Fruit fly (Drosophila melanogaster): ENCODE data around the gene CG14711.
A peak's percentile ranks its signal among the peaks of the same experiment; 100 is the strongest.

The CG14711 gene

dm6 chr3R:11650105-11651039 is 27.2 kb downstream of the CG14711 start, which contains the start of the genes Csk and Elp1 (continued):
- TF ChIP-seq CG12769 (tag; optimal IDR thresholded peaks at IDR 0.05) (peak; percentile 43), Antp (GFP tag; optimal IDR thresholded peaks at IDR 0.05) (peak; percentile 4), Ets65A (GFP tag) (peak; percentile 91), CG10147 (GFP tag; optimal IDR thresholded peaks at IDR 0.05) (peak; percentile 52), CG14710 (tag; optimal IDR thresholded peaks at IDR 0.05) (peak; percentile 85), z (GFP tag; IDR thresholded peaks at IDR 0.05) (no peak), CG6654 (GFP tag; optimal IDR thresholded peaks at IDR 0.05) (no peak), sc (optimal IDR thresholded peaks at IDR 0.05) (no peak), sc (GFP tag; optimal IDR thresholded peaks at IDR 0.05) (no peak), CG32767 (GFP tag; IDR thresholded peaks at IDR 0.05) (peak; percentile 43; the same call in 1 of the 2 replicates), Bteb2 (GFP tag; optimal IDR thresholded peaks at IDR 0.05) (no peak), schlank (tag; optimal IDR thresholded peaks at IDR 0.05) (no peak), CG12071 (GFP tag; optimal IDR thresholded peaks at IDR 0.05) (no peak), Rfx (GFP tag; IDR thresholded peaks at IDR 0.05) (peak; percentile 68; the same call in 1 of the 2 replicates), Side (GFP tag; optimal IDR thresholded peaks at IDR 0.05) (no peak), CG16779 (GFP tag; IDR thresholded peaks at IDR 0.05) (no peak), NfI (GFP tag; optimal IDR thresholded peaks at IDR 0.05) (peak; percentile 57), tx (GFP tag; optimal IDR thresholded peaks at IDR 0.05) (no peak), Optix (GFP tag; IDR thresholded peaks at IDR 0.05) (no peak), nmo (GFP tag; optimal IDR thresholded peaks at IDR 0.05) (peak; percentile 86), hkb (optimal IDR thresholded peaks at IDR 0.05) (peak; percentile 64), hkb (GFP tag; IDR thresholded peaks at IDR 0.05) (no peak), btn (GFP tag; optimal IDR thresholded peaks at IDR 0.05) (no peak), lab (GFP tag; optimal IDR thresholded peaks at IDR 0.05) (peak; percentile 69), CG30431 (GFP tag; optimal IDR thresholded peaks at IDR 0.05) (peak; percentile 26), CG14965 (GFP tag; optimal IDR thresholded peaks at IDR 0.05; ENCODE audit: borderline replicate concordance) (no peak), CG11085 (GFP tag; IDR thresholded peaks at IDR 0.05) (peak; percentile 40; the same call in 1 of the 2 replicates), exex (tag; optimal IDR thresholded peaks at IDR 0.05) (peak; percentile 16), gt (GFP tag; IDR thresholded peaks at IDR 0.05) (no peak), tgo (GFP tag; IDR thresholded peaks at IDR 0.05) (peak; percentile 50), pita (GFP tag; optimal IDR thresholded peaks at IDR 0.05) (no peak), klu (GFP tag; IDR thresholded peaks at IDR 0.05) (no peak), crol (GFP tag; IDR thresholded peaks at IDR 0.05) (no peak), B-H1 (GFP tag; IDR thresholded peaks at IDR 0.05) (no peak), Nf-YC (tag; optimal IDR thresholded peaks at IDR 0.05) (peak; percentile 65), CG3995 (GFP tag; optimal IDR thresholded peaks at IDR 0.05) (peak; percentile 56), CG1832 (GFP tag; optimal IDR thresholded peaks at IDR 0.05) (no peak), CG15011 (GFP tag; optimal IDR thresholded peaks at IDR 0.05) (peak; percentile 26), CG17912 (GFP tag; optimal IDR thresholded peaks at IDR 0.05) (peak; percentile 12), sd (tag; optimal IDR thresholded peaks at IDR 0.05) (peak; percentile 91), Hand (GFP tag; optimal IDR thresholded peaks at IDR 0.05) (no peak), disco-r (GFP tag; optimal IDR thresholded peaks at IDR 0.05) (no peak), Chrac-16 (GFP tag; optimal IDR thresholded peaks at IDR 0.05) (peak; percentile 57), TFAM (GFP tag; optimal IDR thresholded peaks at IDR 0.05) (no peak), ase (GFP tag; IDR thresholded peaks at IDR 0.05) (0 out of 3 replicates have a peak, but pooled peaks have one; percentile 31), gcm (GFP tag; optimal IDR thresholded peaks at IDR 0.05) (no peak), Med (GFP tag) (peak; percentile 91), jigr1 (GFP tag; IDR thresholded peaks at IDR 0.05) (peak; percentile 24; the same call in 1 of the 3 replicates), nom (GFP tag; optimal IDR thresholded peaks at IDR 0.05) (peak; percentile 44), CG18619 (GFP tag; optimal IDR thresholded peaks at IDR 0.05) (peak; percentile 31)

Data from whole organism, embryonic.